Fruit fly (Drosophila melanogaster) whole organism, embryonic: ENCODE results near the gene OS9.

Experiments used
- CG10267 ChIP-seq: fragments of 200-800 bp; sonication (Bioruptor generic); optimal IDR thresholded peaks from 2 replicates; lab custom pipeline; 2018; ENCODE audit warnings: missing biosample characterization, mild to moderate bottlenecking, missing genetic modification characterization, moderate library complexity
- CG10462 ChIP-seq: fragments of 200-800 bp; sonication (Bioruptor generic); optimal IDR thresholded peaks from 2 replicates; lab custom pipeline; 2016; ENCODE audit warnings: missing biosample characterization, missing genetic modification characterization
- CG10959 ChIP-seq: fragments of 200-800 bp; sonication (Bioruptor generic); IDR thresholded peaks from 2 replicates; pipeline ENCODE4 v1.3.6; 2022; ENCODE audit warnings: missing biosample characterization, missing genetic modification characterization
- CG12744 ChIP-seq: fragments of 200-800 bp; sonication (Bioruptor generic); optimal IDR thresholded peaks from 2 replicates; lab custom pipeline; 2016; ENCODE audit warnings: missing biosample characterization, missing genetic modification characterization
- CG15514 ChIP-seq: fragments of 200-800 bp; sonication (Bioruptor generic); optimal IDR thresholded peaks from 3 replicates; lab custom pipeline; 2017; ENCODE audit warnings: missing biosample characterization, missing genetic modification characterization, mild to moderate bottlenecking, moderate library complexity, missing genetic modification reagents
- CG2116 ChIP-seq: fragments of 200-800 bp; sonication (Bioruptor generic); optimal IDR thresholded peaks from 3 replicates; lab custom pipeline; 2018; ENCODE audit warnings: missing biosample characterization, mild to moderate bottlenecking, missing genetic modification characterization
- CG31388 ChIP-seq: fragments of 200-800 bp; sonication (Bioruptor generic); optimal IDR thresholded peaks from 2 replicates; lab custom pipeline; 2016; ENCODE audit warnings: missing biosample characterization, missing genetic modification characterization
- CG34224 ChIP-seq: fragments of 200-800 bp; sonication (Bioruptor generic); IDR thresholded peaks from 3 replicates; pipeline ENCODE4 v1.3.6; 2022; ENCODE audit warnings: missing biosample characterization, missing genetic modification characterization; ENCODE audit not compliant: partially characterized antibody
- CG34422 ChIP-seq: fragments of 200-800 bp; sonication (Bioruptor generic); IDR thresholded peaks from 3 replicates; pipeline ENCODE4 v1.3.6; 2022; ENCODE audit warnings: missing biosample characterization, missing genetic modification characterization
- CG3726 ChIP-seq: fragments of 200-800 bp; sonication (Bioruptor generic); IDR thresholded peaks from 3 replicates; pipeline ENCODE4, ENCODE4 v1.3.6; 2022; ENCODE audit warnings: missing biosample characterization, missing genetic modification characterization
- CG4617 ChIP-seq: fragments of 200-800 bp; sonication (Bioruptor generic); optimal IDR thresholded peaks from 3 replicates; lab custom pipeline; 2016; ENCODE audit warnings: missing biosample characterization, missing genetic modification characterization, borderline replicate concordance
- CG4707 ChIP-seq: fragments of 200-800 bp; sonication (Bioruptor generic); optimal IDR thresholded peaks from 2 replicates; lab custom pipeline; 2018; ENCODE audit warnings: missing biosample characterization, mild to moderate bottlenecking, missing genetic modification characterization, moderate library complexity
- CG4820 ChIP-seq: fragments of 200-800 bp; sonication (Bioruptor generic); optimal IDR thresholded peaks from 3 replicates; lab custom pipeline; 2016; ENCODE audit warnings: missing biosample characterization, missing genetic modification characterization
- CG6254 ChIP-seq: fragments of 200-800 bp; sonication (Bioruptor generic); optimal IDR thresholded peaks from 3 replicates; lab custom pipeline; 2017; ENCODE audit warnings: mild to moderate bottlenecking, missing biosample characterization, missing genetic modification reagents, missing genetic modification characterization
- CG7987 ChIP-seq: fragments of 200-800 bp; sonication (Bioruptor generic); optimal IDR thresholded peaks from 2 replicates; lab custom pipeline; 2018; ENCODE audit warnings: missing biosample characterization, mild to moderate bottlenecking, missing genetic modification characterization, moderate library complexity
- Dad ChIP-seq: fragments of 200-800 bp; sonication (Bioruptor generic); optimal IDR thresholded peaks from 3 replicates; lab custom pipeline; 2016; ENCODE audit warnings: missing biosample characterization, missing genetic modification characterization
- Dll ChIP-seq: fragments of 200-800 bp; sonication (Bioruptor generic); IDR thresholded peaks from 4 replicates; pipeline ENCODE4 v1.3.6; 2022; ENCODE audit warnings: missing biosample characterization, missing genetic modification characterization; ENCODE audit not compliant: partially characterized antibody
- Dp ChIP-seq: fragments of 200-800 bp; sonication (Bioruptor generic); optimal IDR thresholded peaks from 2 replicates; lab custom pipeline; 2018; ENCODE audit warnings: missing biosample characterization, mild to moderate bottlenecking, missing genetic modification characterization, moderate library complexity
- Fer2 ChIP-seq: fragments of 200-800 bp; sonication (Bioruptor generic); optimal IDR thresholded peaks from 2 replicates; lab custom pipeline; 2018; ENCODE audit warnings: missing biosample characterization, mild to moderate bottlenecking, missing genetic modification characterization, moderate library complexity
- Fer3 ChIP-seq: fragments of 200-800 bp; sonication (Bioruptor generic); optimal IDR thresholded peaks from 2 replicates; lab custom pipeline; 2018; ENCODE audit warnings: missing biosample characterization, mild to moderate bottlenecking, missing genetic modification characterization, moderate library complexity
- Lhr ChIP-seq: fragments of 200-800 bp; sonication (Bioruptor generic); optimal IDR thresholded peaks from 3 replicates; lab custom pipeline; 2017; ENCODE audit warnings: mild to moderate bottlenecking, missing biosample characterization, missing genetic modification reagents, missing genetic modification characterization
- MTF-1 ChIP-seq: fragments of 200-800 bp; sonication (Bioruptor generic); optimal IDR thresholded peaks from 2 replicates; lab custom pipeline; 2018; ENCODE audit warnings: missing biosample characterization, mild to moderate bottlenecking, missing genetic modification characterization, borderline replicate concordance
- Mad ChIP-seq: fragments of 200-800 bp; sonication (Bioruptor generic); optimal IDR thresholded peaks from 2 replicates; lab custom pipeline; 2016; ENCODE audit warnings: missing biosample characterization, missing genetic modification characterization
- Nf-YA ChIP-seq: fragments of 200-800 bp; sonication (Bioruptor generic); IDR thresholded peaks from 2 replicates; pipeline ENCODE4 v1.3.6; 2022; ENCODE audit warnings: missing biosample characterization, missing genetic modification characterization
- Six4 ChIP-seq: fragments of 200-800 bp; sonication (Bioruptor generic); optimal IDR thresholded peaks from 2 replicates; lab custom pipeline; 2016; ENCODE audit warnings: missing biosample characterization, missing genetic modification characterization
- Xrp1 ChIP-seq: fragments of 200-800 bp; sonication (Bioruptor generic); IDR thresholded peaks from 2 replicates; pipeline ENCODE4 v1.3.6; 2022; ENCODE audit warnings: missing biosample characterization, missing genetic modification characterization
- ac ChIP-seq: fragments of 200-800 bp; sonication (Bioruptor generic); optimal IDR thresholded peaks from 3 replicates; lab custom pipeline; 2017; ENCODE audit warnings: missing biosample characterization, mild to moderate bottlenecking, missing genetic modification characterization
- ara ChIP-seq: fragments of 200-800 bp; sonication (Bioruptor generic); IDR thresholded peaks from 2 replicates; pipeline ENCODE4 v1.3.6; 2022; ENCODE audit warnings: missing biosample characterization, missing genetic modification characterization
- ase ChIP-seq: fragments of 200-800 bp; sonication (Bioruptor generic); IDR thresholded peaks from 3 replicates; pipeline ENCODE4 v1.3.6; 2022; ENCODE audit warnings: missing biosample characterization, missing genetic modification characterization
- bigmax ChIP-seq: fragments of 200-800 bp; sonication (Bioruptor generic); optimal IDR thresholded peaks from 2 replicates; lab custom pipeline; 2018; ENCODE audit warnings: missing biosample characterization, mild to moderate bottlenecking, missing genetic modification characterization
- bowl ChIP-seq: fragments of 200-800 bp; sonication (Bioruptor generic); IDR thresholded peaks from 2 replicates; pipeline ENCODE4 v1.3.6; 2022; ENCODE audit warnings: missing biosample characterization, missing genetic modification characterization
- btn ChIP-seq: fragments of 200-800 bp; sonication (Bioruptor generic); optimal IDR thresholded peaks from 2 replicates; lab custom pipeline; 2016; ENCODE audit warnings: missing biosample characterization, missing genetic modification characterization
- caup ChIP-seq: fragments of 200-800 bp; sonication (Bioruptor generic); optimal IDR thresholded peaks from 3 replicates; lab custom pipeline; 2017; ENCODE audit warnings: missing biosample characterization, mild to moderate bottlenecking, missing genetic modification characterization, moderate library complexity; ENCODE audit not compliant: severe bottlenecking
- her ChIP-seq: fragments of 200-800 bp; sonication (Bioruptor generic); optimal IDR thresholded peaks from 2 replicates; lab custom pipeline; 2016; ENCODE audit warnings: missing biosample characterization, missing genetic modification characterization
- hth ChIP-seq: fragments of >200 bp; optimal IDR thresholded peaks from 2 replicates; lab custom pipeline; 2017; ENCODE audit warnings: inconsistent platforms
- lab ChIP-seq: fragments of 200-800 bp; sonication (Bioruptor generic); optimal IDR thresholded peaks from 3 replicates; lab custom pipeline; 2017; ENCODE audit warnings: missing biosample characterization, missing genetic modification characterization, mild to moderate bottlenecking, moderate library complexity, missing genetic modification reagents
- lilli ChIP-seq: fragments of 200-800 bp; sonication (Bioruptor generic); optimal IDR thresholded peaks from 3 replicates; lab custom pipeline; 2016; ENCODE audit warnings: missing biosample characterization, missing genetic modification characterization
- org-1 ChIP-seq: fragments of 200-800 bp; sonication (Bioruptor generic); optimal IDR thresholded peaks from 2 replicates; lab custom pipeline; 2017; ENCODE audit warnings: missing biosample characterization, missing genetic modification characterization
- pum ChIP-seq: fragments of 200-800 bp; sonication (Bioruptor generic); optimal IDR thresholded peaks from 2 replicates; lab custom pipeline; 2016; ENCODE audit warnings: missing biosample characterization, missing genetic modification characterization
- ranshi ChIP-seq: fragments of 200-800 bp; sonication (Bioruptor generic); IDR thresholded peaks from 2 replicates; pipeline ENCODE4 v1.3.6; 2022; ENCODE audit warnings: missing biosample characterization, missing genetic modification characterization
- rib ChIP-seq: fragments of 200-800 bp; sonication (Bioruptor generic); IDR thresholded peaks from 2 replicates; pipeline ENCODE4 v1.3.6; 2022; ENCODE audit warnings: missing biosample characterization, missing genetic modification characterization
- sc ChIP-seq, 3 experiments: fragments of >200 bp in 2 of 3; fragments of 200-800 bp in 1 of 3; sonication (Bioruptor generic) in 1 of 3; optimal IDR thresholded peaks; 2 replicates in 2 of 3; 3 replicates in 1 of 3; lab custom pipeline; 2017; ENCODE audit warnings: mild to moderate bottlenecking in 1 of 3, missing biosample characterization in 1 of 3, missing genetic modification characterization in 1 of 3, missing genetic modification reagents in 1 of 3
- slou ChIP-seq: fragments of 200-800 bp; sonication (Bioruptor generic); optimal IDR thresholded peaks from 3 replicates; lab custom pipeline; 2016; ENCODE audit warnings: missing biosample characterization, missing genetic modification characterization
- sna ChIP-seq: fragments of 200-800 bp; sonication (Bioruptor generic); IDR thresholded peaks from 2 replicates; pipeline ENCODE4 v1.3.6; 2022; ENCODE audit warnings: missing biosample characterization, missing genetic modification characterization; ENCODE audit not compliant: partially characterized antibody
- tll ChIP-seq, 2 experiments: fragments of 200-800 bp in 1 of 2; fragments of >200 bp in 1 of 2; sonication (Bioruptor generic) in 1 of 2; optimal IDR thresholded peaks; 2 replicates each; lab custom pipeline; 2017 to 2019; ENCODE audit warnings: missing biosample characterization in 2 of 2, missing genetic modification characterization in 2 of 2, mild to moderate bottlenecking in 1 of 2, moderate library complexity in 1 of 2
- tna ChIP-seq: fragments of 200-800 bp; sonication (Bioruptor generic); IDR thresholded peaks from 2 replicates; pipeline ENCODE4 v1.3.6; 2022; ENCODE audit warnings: missing biosample characterization, missing genetic modification characterization; ENCODE audit not compliant: partially characterized antibody
- tup ChIP-seq: fragments of 200-800 bp; sonication (Bioruptor generic); optimal IDR thresholded peaks from 2 replicates; lab custom pipeline; 2016; ENCODE audit warnings: missing biosample characterization, mild to moderate bottlenecking, missing genetic modification characterization, moderate library complexity
- vfl ChIP-seq: fragments of 200-800 bp; sonication (Bioruptor generic); optimal IDR thresholded peaks from 2 replicates; lab custom pipeline; 2016; ENCODE audit warnings: missing biosample characterization, missing genetic modification characterization
- zen2 ChIP-seq: fragments of 200-800 bp; sonication (Bioruptor generic); IDR thresholded peaks from 3 replicates; pipeline ENCODE4 v1.3.6; 2022; ENCODE audit warnings: missing biosample characterization, missing genetic modification characterization; ENCODE audit not compliant: partially characterized antibody

OS9 gene

dm6 chr2L:19941352-19941851 is 24.9 kb downstream of the OS9 start (continued):
- TF ChIP-seq CG10959 (GFP tag; lab: Robert Waterston, UW) = peak; percentile 5; the same call in 1 of the 2 replicates
- peak; percentile 94 for TF ChIP-seq Xrp1 (GFP tag; lab: Robert Waterston, UW)
- no peak for TF ChIP-seq tll (GFP tag; optimal IDR thresholded peaks at IDR 0.05; lab: Kevin White, UChicago)
- no peak for TF ChIP-seq btn (GFP tag; lab: Kevin White, UChicago)
- peak; percentile 78 for TF ChIP-seq tup (GFP tag; lab: Kevin White, UChicago)
- TF ChIP-seq her (GFP tag; lab: Kevin White, UChicago) = peak; percentile 93
- no peak for TF ChIP-seq hth (lab: Kevin White, UChicago)
- peak; percentile 75 for TF ChIP-seq pum (GFP tag; lab: Kevin White, UChicago)
- peak; percentile 27 for TF ChIP-seq slou (GFP tag; lab: Kevin White, UChicago)
- no peak for TF ChIP-seq CG34224 (GFP tag; lab: Robert Waterston, UW)
- TF ChIP-seq CG3726 (GFP tag; lab: Robert Waterston, UW) = peak; percentile 71; the same call in 2 of the 3 replicates
- no peak for TF ChIP-seq CG31388 (GFP tag; lab: Kevin White, UChicago)
- peak; percentile 70 for TF ChIP-seq bowl
- TF ChIP-seq ac (GFP tag; lab: Kevin White, UChicago) = no peak
- TF ChIP-seq ranshi (GFP tag; lab: Robert Waterston, UW) = peak; percentile 91
- TF ChIP-seq sna (GFP tag; lab: Robert Waterston, UW) = no peak
- peak; percentile 7 for TF ChIP-seq MTF-1 (GFP tag; lab: Kevin White, UChicago)
- TF ChIP-seq Dll (GFP tag; lab: Robert Waterston, UW) = no peak
- no peak for TF ChIP-seq bigmax (GFP tag; lab: Kevin White, UChicago)
- TF ChIP-seq Dp (GFP tag; lab: Kevin White, UChicago) = no peak
- peak; percentile 49 for TF ChIP-seq caup (GFP tag; lab: Kevin White, UChicago)
- peak; percentile 5 for TF ChIP-seq CG4820 (GFP tag; lab: Kevin White, UChicago)
- no peak for TF ChIP-seq tna (GFP tag; lab: Robert Waterston, UW)
- peak; percentile 80 for TF ChIP-seq Fer3 (tag; lab: Kevin White, UChicago)
- TF ChIP-seq CG4617 = peak; percentile 49
- TF ChIP-seq zen2 (GFP tag; lab: Robert Waterston, UW) = no peak
- TF ChIP-seq CG10462 (GFP tag; lab: Kevin White, UChicago) = peak; percentile 71
- TF ChIP-seq CG2116 (GFP tag; lab: Kevin White, UChicago) = peak; percentile 41
- TF ChIP-seq org-1 (GFP tag; lab: Kevin White, UChicago) = peak; percentile 82
- peak; percentile 38 for TF ChIP-seq Fer2
- peak; percentile 36 for TF ChIP-seq CG4707 (GFP tag; lab: Kevin White, UChicago)
- TF ChIP-seq Lhr (GFP tag; lab: Kevin White, UChicago) = peak; percentile 16
- TF ChIP-seq ara (GFP tag; lab: Robert Waterston, UW) = peak; percentile 91
- peak; percentile 88 for TF ChIP-seq rib (GFP tag; lab: Robert Waterston, UW)
- peak; percentile 71 for TF ChIP-seq Six4 (GFP tag; lab: Kevin White, UChicago)
- TF ChIP-seq CG34422 (GFP tag; lab: Robert Waterston, UW) = peak; percentile 94
- peak; percentile 89 for TF ChIP-seq lab (GFP tag; lab: Kevin White, UChicago)
- TF ChIP-seq CG10267 (tag; lab: Kevin White, UChicago) = peak; percentile 66
- TF ChIP-seq CG12744 (GFP tag; lab: Kevin White, UChicago) = peak; percentile 86
- peak; percentile 93 for TF ChIP-seq lilli (GFP tag; lab: Kevin White, UChicago)
- peak; percentile 57 for TF ChIP-seq CG15514 (GFP tag; lab: Kevin White, UChicago)
- peak; percentile 39 for TF ChIP-seq CG7987 (GFP tag; lab: Kevin White, UChicago)
- no peak for TF ChIP-seq sc (optimal IDR thresholded peaks at IDR 0.05; lab: Kevin White, UChicago)
- peak; percentile 60 for TF ChIP-seq sc (GFP tag; optimal IDR thresholded peaks at IDR 0.05; lab: Kevin White, UChicago)
- TF ChIP-seq vfl (GFP tag; lab: Kevin White, UChicago) = peak; percentile 80
- peak; percentile 83 for TF ChIP-seq Nf-YA (GFP tag; lab: Robert Waterston, UW)
- peak; percentile 84 for TF ChIP-seq ase (GFP tag; lab: Robert Waterston, UW)
- TF ChIP-seq Mad = peak; percentile 78
- peak; percentile 60 for TF ChIP-seq CG6254 (GFP tag; lab: Kevin White, UChicago)
- peak; percentile 53 for TF ChIP-seq Dad (GFP tag; lab: Kevin White, UChicago)
